Fruit fly (Drosophila melanogaster): ENCODE data around the gene CG10038.

dm6 chr3R:12301528-12301927 is 48.9 kb downstream of the CG10038 start:
- TF ChIP-seq Snoo (tag; optimal IDR thresholded peaks at IDR 0.05) = no peak
- TF ChIP-seq CG14655 (GFP tag; optimal IDR thresholded peaks at IDR 0.05) = no peak
- no peak for TF ChIP-seq CG10348 (GFP tag; IDR thresholded peaks at IDR 0.05)
- TF ChIP-seq Ets98B (GFP tag; IDR thresholded peaks at IDR 0.05) = no peak
- no peak for TF ChIP-seq CG17806 (tag; optimal IDR thresholded peaks at IDR 0.05)
- TF ChIP-seq gl (tag; optimal IDR thresholded peaks at IDR 0.05) = no peak
